Worm (Caenorhabditis elegans): ENCODE measurements around the gene twk-4.

DNA sequence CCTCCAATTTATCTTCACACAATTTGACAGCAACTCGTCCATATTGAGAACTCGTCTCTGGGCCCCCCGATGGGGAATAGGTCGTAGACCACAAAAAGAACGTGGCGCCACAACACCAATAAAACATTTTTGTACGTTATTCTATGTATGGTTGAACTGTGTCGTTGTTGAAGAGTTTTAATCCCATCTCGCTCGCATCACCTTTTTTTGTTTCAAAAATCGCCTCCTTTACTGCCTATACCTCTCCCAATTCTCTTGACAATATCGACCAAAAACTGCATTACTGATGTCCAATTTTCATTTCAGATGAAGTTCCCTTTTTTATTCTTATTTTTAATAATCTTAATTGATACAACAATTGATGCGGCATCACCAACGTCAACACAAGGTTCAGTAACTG, 3.1 kb upstream of the twk-4 start, which contains the start of gene let-23:
- no peak for TF ChIP-seq fkh-6 (tag; optimal IDR thresholded peaks at IDR 0.05)
- TF ChIP-seq elt-4 (tag; optimal IDR thresholded peaks at IDR 0.05), result no peak
- no peak for TF ChIP-seq che-1 (tag; optimal IDR thresholded peaks at IDR 0.05)

All from whole organism, late embryonic.